Fruit fly (Drosophila melanogaster): ENCODE results near the gene hth.

hth gene

dm6 chr3R:10641284-10641683 is 1.9 kb upstream of the hth start (continued):
- TF ChIP-seq Doc3 (GFP tag; IDR thresholded peaks at IDR 0.05; ENCODE audit: partially characterized antibody) (no peak), CG12071 (GFP tag; optimal IDR thresholded peaks at IDR 0.05) (no peak), crol (GFP tag; IDR thresholded peaks at IDR 0.05) (no peak), CG18599 (GFP tag; optimal IDR thresholded peaks at IDR 0.05) (peak; percentile 10), Hr51 (GFP tag; optimal IDR thresholded peaks at IDR 0.05) (peak in 1 of 2 experiments; percentile 37), Side (GFP tag; optimal IDR thresholded peaks at IDR 0.05) (no peak), Vsx1 (GFP tag; optimal IDR thresholded peaks at IDR 0.05) (no peak), gcm (GFP tag; optimal IDR thresholded peaks at IDR 0.05) (no peak), CG43689 (GFP tag; IDR thresholded peaks at IDR 0.05) (no peak), Elba2 (GFP tag; optimal IDR thresholded peaks at IDR 0.05) (peak; percentile 19), fru (optimal IDR thresholded peaks at IDR 0.05) (no peak), Hmr (GFP tag; optimal IDR thresholded peaks at IDR 0.05) (peak; percentile 17), ap (GFP tag; IDR thresholded peaks at IDR 0.05) (peak; percentile 16; the same call in 1 of the 2 replicates), oc (tag; optimal IDR thresholded peaks at IDR 0.05) (no peak), Nf-YB (GFP tag; optimal IDR thresholded peaks at IDR 0.05) (no peak), rib (GFP tag; IDR thresholded peaks at IDR 0.05) (no peak), Abd-B (GFP tag; optimal IDR thresholded peaks at IDR 0.05) (peak; percentile 18), p53 (GFP tag; optimal IDR thresholded peaks at IDR 0.05) (no peak), jing (GFP tag; optimal IDR thresholded peaks at IDR 0.05) (peak; percentile 4), fd96Cb (tag; optimal IDR thresholded peaks at IDR 0.05) (peak; percentile 40), run (tag; optimal IDR thresholded peaks at IDR 0.05) (no peak), Oaz (GFP tag; IDR thresholded peaks at IDR 0.05) (no peak), btn (GFP tag; optimal IDR thresholded peaks at IDR 0.05) (no peak), CG3407 (GFP tag; optimal IDR thresholded peaks at IDR 0.05) (peak; percentile 18), pho (GFP tag; optimal IDR thresholded peaks at IDR 0.05) (no peak), grn (GFP tag; optimal IDR thresholded peaks at IDR 0.05) (no peak), fu2 (GFP tag; optimal IDR thresholded peaks at IDR 0.05) (no peak), CG16815 (GFP tag; optimal IDR thresholded peaks at IDR 0.05) (peak; percentile 26), tna (GFP tag; IDR thresholded peaks at IDR 0.05; ENCODE audit: partially characterized antibody) (no peak), Sox102F (GFP tag; optimal IDR thresholded peaks at IDR 0.05) (peak; percentile 51), CG9437 (GFP tag; optimal IDR thresholded peaks at IDR 0.05) (no peak), CG11504 (tag; optimal IDR thresholded peaks at IDR 0.05) (peak; percentile 56), CG32767 (GFP tag; IDR thresholded peaks at IDR 0.05) (0 out of 2 replicates have a peak, but pooled peaks have one; percentile 29), peb (GFP tag; IDR thresholded peaks at IDR 0.05) (no peak), CG5180 (GFP tag; optimal IDR thresholded peaks at IDR 0.05) (no peak), Med (GFP tag) (no peak), D (optimal IDR thresholded peaks at IDR 0.05) (no peak), D (GFP tag; optimal IDR thresholded peaks at IDR 0.05) (peak; percentile 22), Scr (GFP tag; IDR thresholded peaks at IDR 0.05; ENCODE audit: partially characterized antibody) (no peak), CG2116 (GFP tag; optimal IDR thresholded peaks at IDR 0.05) (peak; percentile 3), sima (GFP tag; optimal IDR thresholded peaks at IDR 0.05) (no peak), tx (GFP tag; optimal IDR thresholded peaks at IDR 0.05) (no peak), CG12659 (GFP tag; optimal IDR thresholded peaks at IDR 0.05) (peak; percentile 4), CG12299 (tag; optimal IDR thresholded peaks at IDR 0.05) (no peak), CG1024 (GFP tag; IDR thresholded peaks at IDR 0.05) (no peak), NK7.1 (GFP tag; optimal IDR thresholded peaks at IDR 0.05) (no peak), chinmo (GFP tag; IDR thresholded peaks at IDR 0.05; ENCODE audit: partially characterized antibody) (no peak), Dip3 (GFP tag; optimal IDR thresholded peaks at IDR 0.05) (no peak), ken (GFP tag; IDR thresholded peaks at IDR 0.05) (no peak), Optix (GFP tag; IDR thresholded peaks at IDR 0.05) (no peak), en (GFP tag; optimal IDR thresholded peaks at IDR 0.05) (no peak), jigr1 (GFP tag; IDR thresholded peaks at IDR 0.05) (no peak)

Data from whole organism, embryonic.